Fruit fly (Drosophila melanogaster): Measurements from ENCODE around the gene Sdic4.

dm6 chrX:20256849-20257590, 32.2 kb upstream of the Sdic4 start, which contains the start of gene CG17065:
- no peak for TF ChIP-seq EcR (GFP tag; optimal IDR thresholded peaks at IDR 0.05)
- no peak for TF ChIP-seq psq (optimal IDR thresholded peaks at IDR 0.05)

Data from whole organism.